Worm (Caenorhabditis elegans): ENCODE data around the gene K11D12.7.

Gene K11D12.7

DNA sequence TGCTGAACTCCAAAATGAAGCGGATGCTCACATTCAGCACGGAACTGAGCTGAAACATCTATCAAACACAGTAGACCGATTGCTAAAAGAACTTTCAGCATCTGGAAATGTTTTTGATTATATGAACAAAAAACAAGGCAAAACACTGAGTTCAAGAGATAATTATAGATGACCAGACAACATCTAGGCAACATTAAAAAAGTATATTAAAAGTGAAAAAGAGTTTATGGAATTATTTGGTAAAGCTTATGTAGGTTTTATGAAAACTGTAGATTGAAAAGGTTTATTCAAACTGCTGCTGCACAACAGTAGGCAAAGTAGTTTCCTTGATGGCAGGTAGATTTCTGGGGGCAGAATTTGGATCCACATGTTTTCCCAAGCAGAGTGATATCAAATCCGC is at the start of gene K11D12.7:
Gene K11D12.7, minus strand, starts transcription at position 101 of the 400 bp plus-strand sequence.
- no peak for TF ChIP-seq W03F9.2 (tag; optimal IDR thresholded peaks at IDR 0.05)
- no peak for TF ChIP-seq him-1 (tag; optimal IDR thresholded peaks at IDR 0.05)
- no peak for TF ChIP-seq dao-5 (tag; optimal IDR thresholded peaks at IDR 0.05)

DNA sequence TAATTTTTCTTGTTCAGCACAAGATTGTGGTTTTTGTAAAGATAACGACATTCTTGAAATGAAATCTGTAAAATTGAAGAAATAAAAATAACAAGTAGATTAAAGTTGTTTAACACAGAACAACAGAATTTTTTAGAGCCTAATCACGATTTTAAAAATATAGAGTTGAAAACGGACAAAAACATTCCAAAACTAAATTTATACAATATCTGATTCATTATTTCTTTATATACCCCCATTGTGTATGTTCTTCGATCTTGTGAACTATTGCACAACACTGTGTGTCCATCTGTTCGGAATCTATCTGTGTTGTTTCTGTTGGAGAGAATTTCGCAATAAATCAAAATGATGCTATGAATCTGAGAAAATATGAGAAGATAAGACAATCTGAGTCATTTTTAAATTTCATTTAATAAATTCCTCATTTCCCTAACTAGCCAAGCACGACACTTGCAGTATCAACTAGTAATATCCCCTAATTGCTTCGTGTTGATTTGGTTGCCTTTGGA is 48.7 kb upstream of the K11D12.7 start, which contains the start of gene Y58A7A.4:
Gene Y58A7A.4, minus strand, starts transcription at position 51 of the 509 bp plus-strand sequence.
- TF ChIP-seq W03F9.2 (tag; optimal IDR thresholded peaks at IDR 0.05) (no peak), him-1 (tag; optimal IDR thresholded peaks at IDR 0.05) (no peak), dao-5 (tag; optimal IDR thresholded peaks at IDR 0.05) (no peak)

DNA sequence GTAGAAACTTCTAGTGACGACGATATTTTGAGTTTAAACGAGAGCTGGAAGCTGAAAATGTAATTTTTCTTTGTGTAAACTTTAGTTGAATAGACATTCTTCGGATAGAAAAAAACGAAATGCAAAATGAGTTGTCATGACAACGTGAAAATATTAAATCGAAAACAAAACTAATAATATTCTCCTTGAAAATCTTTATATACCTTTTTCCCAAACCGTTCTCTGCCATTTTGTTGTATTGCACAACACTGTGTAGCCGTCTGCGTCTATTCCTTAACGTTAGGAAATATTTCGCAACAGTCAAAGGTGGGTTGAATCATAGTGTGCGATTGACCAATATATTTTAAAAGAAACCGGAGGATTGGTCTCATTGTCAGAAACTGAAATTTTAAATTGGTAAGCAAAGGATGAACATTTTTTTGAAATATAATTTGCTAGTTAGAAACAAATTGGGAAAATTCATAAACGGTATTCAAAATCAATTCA is 44.6 kb upstream of the K11D12.7 start, which contains the start of gene Y58A7A.3:
Gene Y58A7A.3, minus strand, starts transcription at position 51 of the 486 bp plus-strand sequence.
- TF ChIP-seq him-1 (tag; optimal IDR thresholded peaks at IDR 0.05) (no peak), dao-5 (tag; optimal IDR thresholded peaks at IDR 0.05) (no peak), W03F9.2 (tag; optimal IDR thresholded peaks at IDR 0.05) (peak; percentile 68)

DNA sequence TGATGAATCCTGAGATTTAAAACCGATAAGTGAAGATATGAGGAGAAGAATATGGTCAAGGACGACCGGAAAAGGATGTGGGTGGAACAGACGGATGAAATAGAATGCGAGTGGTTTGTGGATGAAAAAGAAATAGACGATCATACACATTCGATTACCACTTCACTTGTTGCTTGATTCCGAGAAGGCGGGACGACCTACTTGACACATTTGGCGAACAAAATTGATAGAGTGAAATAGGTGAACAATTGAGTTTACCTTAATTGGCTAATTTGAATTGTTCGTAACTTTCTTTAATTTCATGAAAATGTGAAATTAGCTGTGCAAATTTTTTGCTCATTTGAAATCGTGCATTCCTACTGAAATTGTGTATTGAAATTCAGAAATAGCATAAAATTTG is 35.8 kb upstream of the K11D12.7 start, which contains the start of gene Y58A7A.2:
Gene Y58A7A.2, minus strand, starts transcription at position 101 of the 400 bp plus-strand sequence.
- TF ChIP-seq him-1 (tag; optimal IDR thresholded peaks at IDR 0.05), result no peak
- no peak for TF ChIP-seq dao-5 (tag; optimal IDR thresholded peaks at IDR 0.05)
- TF ChIP-seq W03F9.2 (tag; optimal IDR thresholded peaks at IDR 0.05), result no peak

DNA sequence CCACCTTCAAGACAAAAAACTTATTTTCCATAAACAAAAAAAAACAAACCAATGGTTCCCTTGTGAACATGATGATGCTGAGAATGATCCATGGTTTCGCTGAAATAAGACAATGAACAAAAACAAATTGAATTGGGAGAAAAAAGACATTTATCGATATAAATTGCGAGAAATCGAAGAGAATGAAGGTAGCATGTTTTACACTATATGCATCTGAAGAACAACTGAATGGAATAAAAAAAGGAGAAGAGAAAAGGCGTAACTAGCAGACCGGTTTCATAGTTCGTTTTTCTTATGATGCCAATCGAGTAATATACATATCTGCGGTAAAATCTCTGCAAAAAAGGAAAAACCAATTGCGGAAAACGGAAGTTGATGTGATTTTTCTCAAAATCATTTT is 33.2 kb upstream of the K11D12.7 start, which contains the start of gene Y58A7A.1:
Gene Y58A7A.1, minus strand, starts transcription at position 101 of the 400 bp plus-strand sequence.
- TF ChIP-seq dao-5 (tag; optimal IDR thresholded peaks at IDR 0.05) (no peak), W03F9.2 (tag; optimal IDR thresholded peaks at IDR 0.05) (no peak), him-1 (tag; optimal IDR thresholded peaks at IDR 0.05) (no peak)

DNA sequence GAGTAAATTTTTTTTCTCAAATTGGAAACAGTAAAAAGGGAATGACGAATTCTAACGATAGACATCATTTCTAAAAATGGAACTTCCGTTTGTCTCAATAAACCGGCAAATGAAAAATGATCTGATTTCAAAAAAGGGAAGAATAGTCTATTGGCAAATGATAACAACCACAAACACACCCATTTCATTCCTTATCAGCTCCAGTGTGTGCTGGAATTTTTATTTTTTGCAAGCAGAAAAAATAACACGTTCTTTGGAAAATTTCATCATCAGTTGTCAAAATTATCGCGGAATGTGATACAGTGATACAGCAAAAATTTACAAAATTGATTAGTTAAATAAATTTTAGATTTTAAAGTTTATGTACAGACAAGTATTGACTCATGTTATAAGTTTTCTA is 31.1 kb upstream of the K11D12.7 start:
- no peak for TF ChIP-seq dao-5 (tag; optimal IDR thresholded peaks at IDR 0.05)
- no peak for TF ChIP-seq him-1 (tag; optimal IDR thresholded peaks at IDR 0.05)
- no peak for TF ChIP-seq W03F9.2 (tag; optimal IDR thresholded peaks at IDR 0.05)

DNA sequence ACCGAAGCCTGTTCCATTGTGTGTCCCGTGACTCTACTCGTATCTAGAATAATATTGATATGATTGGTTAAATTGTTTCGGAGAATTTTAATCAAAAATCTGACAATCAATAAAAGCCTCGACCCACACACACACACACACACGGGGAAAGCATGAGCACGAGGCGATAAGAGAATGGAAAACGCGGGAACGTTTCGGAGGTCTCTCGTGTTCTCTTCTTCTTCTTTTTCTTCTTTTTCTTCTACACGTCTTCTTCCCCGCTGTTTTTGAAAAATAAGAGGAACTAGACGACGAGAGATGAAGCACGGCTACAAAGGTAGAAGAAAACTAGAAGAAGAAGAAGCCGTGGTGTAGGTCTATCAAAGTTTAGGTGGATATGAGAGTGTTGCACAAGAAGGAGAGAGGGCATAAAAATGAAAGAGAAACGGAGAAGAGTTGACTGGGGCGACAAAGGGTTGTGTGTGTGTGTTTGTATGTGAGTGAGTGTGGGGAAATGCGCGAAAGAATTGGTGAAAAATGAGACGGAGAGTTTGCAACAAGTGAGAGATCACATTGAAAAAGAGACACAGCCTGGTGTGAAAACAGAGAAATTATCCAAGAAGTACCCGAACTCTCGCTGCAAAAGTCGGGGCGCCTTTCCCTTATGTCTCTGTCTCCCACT is 28.6 kb upstream of the K11D12.7 start, which contains the start of gene mlk-1:
Gene mlk-1, minus strand, starts transcription at position 51 of the 661 bp plus-strand sequence.
- TF ChIP-seq W03F9.2 (tag; optimal IDR thresholded peaks at IDR 0.05) (no peak), him-1 (tag; optimal IDR thresholded peaks at IDR 0.05) (peak; percentile 37), dao-5 (tag; optimal IDR thresholded peaks at IDR 0.05) (no peak)

DNA sequence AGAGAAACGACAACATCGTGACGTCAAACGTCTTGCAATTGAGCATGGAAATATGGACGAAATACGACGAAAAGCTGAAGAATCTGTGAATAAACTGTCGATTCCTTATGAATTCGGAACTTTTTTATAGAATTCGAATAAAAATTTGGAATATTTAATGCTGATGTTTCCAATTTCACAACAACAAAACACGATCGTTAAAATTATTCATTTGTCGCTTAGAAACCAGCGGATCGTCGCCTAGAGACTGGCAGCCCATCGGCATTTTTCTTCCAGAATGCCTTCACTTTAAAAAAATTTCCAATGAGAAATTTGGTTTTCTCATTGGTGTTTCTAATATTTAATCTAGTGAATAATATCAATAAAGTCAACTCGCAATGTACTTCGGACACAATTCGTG is 17.1 kb upstream of the K11D12.7 start, which contains the start of gene cwp-4:
Gene cwp-4, plus strand, starts transcription at position 301 of the 400 bp plus-strand sequence.
- TF ChIP-seq W03F9.2 (tag; optimal IDR thresholded peaks at IDR 0.05), result no peak
- no peak for TF ChIP-seq dao-5 (tag; optimal IDR thresholded peaks at IDR 0.05)
- no peak for TF ChIP-seq him-1 (tag; optimal IDR thresholded peaks at IDR 0.05)

DNA sequence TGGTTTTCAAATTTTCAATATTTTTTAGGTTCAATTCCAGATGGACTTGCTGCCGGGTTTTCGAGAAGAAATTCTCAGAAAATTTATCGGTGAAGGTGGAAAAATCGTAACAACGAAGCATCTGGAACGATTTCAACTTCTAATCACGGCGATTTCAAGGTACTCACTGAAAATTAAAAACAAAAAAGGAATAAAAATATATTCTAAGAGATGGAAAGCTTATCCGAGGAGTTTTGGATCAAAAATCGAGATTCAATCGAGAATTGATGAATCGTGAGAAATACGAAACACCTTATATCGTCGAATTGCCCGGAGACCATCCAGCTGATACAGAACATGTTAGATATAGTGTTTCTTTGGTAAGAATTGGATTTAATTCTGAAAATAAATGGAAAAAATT is 16.0 kb upstream of the K11D12.7 start, which contains the start of gene K11D12.12:
Gene K11D12.12, plus strand, starts transcription at position 29 of the 400 bp plus-strand sequence.
- TF ChIP-seq dao-5 (tag; optimal IDR thresholded peaks at IDR 0.05) (no peak), him-1 (tag; optimal IDR thresholded peaks at IDR 0.05) (no peak), W03F9.2 (tag; optimal IDR thresholded peaks at IDR 0.05) (no peak)

DNA sequence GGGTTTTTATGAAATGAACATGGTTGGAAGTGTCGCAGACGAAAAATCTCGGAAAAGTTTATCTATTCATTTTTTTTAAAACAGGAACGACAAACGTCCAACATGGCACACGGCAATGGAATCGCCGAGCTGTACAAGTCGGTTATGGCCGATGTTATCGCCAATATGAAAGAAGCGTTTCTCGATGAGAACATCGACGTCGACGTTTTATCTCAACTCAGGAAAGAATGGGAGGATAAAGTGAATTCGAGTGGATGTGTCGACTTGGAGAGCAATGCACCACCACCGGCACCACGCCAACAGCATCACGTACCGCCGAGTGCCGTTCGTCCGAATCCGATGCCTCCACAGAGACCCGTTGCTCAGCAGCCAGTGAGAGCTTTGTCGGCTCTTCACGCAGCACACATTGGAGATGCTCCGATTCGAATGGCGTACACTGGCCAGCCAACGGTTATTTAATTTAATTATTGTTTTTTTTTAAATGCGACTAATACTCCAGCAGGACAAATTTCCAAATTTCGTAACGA is 13.9 kb upstream of the K11D12.7 start:
- TF ChIP-seq dao-5 (tag; optimal IDR thresholded peaks at IDR 0.05) (no peak), W03F9.2 (tag; optimal IDR thresholded peaks at IDR 0.05) (no peak), him-1 (tag; optimal IDR thresholded peaks at IDR 0.05) (no peak)

DNA sequence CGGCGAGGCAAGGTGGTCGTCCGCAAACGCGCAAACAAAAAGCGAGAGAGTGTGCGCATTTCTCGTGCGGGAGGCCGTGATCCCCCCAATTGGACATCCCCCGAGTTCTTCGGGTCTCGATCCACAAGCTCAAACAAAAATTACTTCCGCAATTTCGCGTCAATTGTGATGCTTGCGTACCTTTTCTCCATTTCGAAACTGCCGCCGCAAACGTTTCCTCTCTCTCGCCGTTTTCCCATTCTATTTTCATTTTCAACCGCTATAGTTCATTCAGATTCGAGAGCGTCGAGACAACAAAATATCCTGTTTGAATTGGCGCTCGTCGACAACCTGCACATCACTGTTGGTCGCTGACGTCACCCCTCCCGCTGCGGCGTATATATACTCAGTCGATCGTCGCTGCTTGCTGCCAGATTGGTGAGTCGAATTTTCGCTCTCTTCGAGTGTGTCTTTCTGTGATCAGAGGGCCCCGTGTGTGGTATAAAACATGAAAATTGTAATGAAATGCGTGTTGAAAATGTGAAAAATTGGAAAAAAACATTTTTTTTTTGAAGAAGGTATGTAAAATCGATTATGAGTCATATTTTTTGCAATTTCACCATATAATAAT is 13.2 kb upstream of the K11D12.7 start, which contains the start of the genes pqn-51 and K11D12.14:
Gene pqn-51, plus strand, starts transcription at position 275 of the 610 bp plus-strand sequence.
Gene K11D12.14, plus strand, starts transcription at position 304 of the 610 bp plus-strand sequence.
- TF ChIP-seq W03F9.2 (tag; optimal IDR thresholded peaks at IDR 0.05), result peak; percentile 0
- TF ChIP-seq dao-5 (tag; optimal IDR thresholded peaks at IDR 0.05), result no peak
- peak; percentile 80 for TF ChIP-seq him-1 (tag; optimal IDR thresholded peaks at IDR 0.05)

DNA sequence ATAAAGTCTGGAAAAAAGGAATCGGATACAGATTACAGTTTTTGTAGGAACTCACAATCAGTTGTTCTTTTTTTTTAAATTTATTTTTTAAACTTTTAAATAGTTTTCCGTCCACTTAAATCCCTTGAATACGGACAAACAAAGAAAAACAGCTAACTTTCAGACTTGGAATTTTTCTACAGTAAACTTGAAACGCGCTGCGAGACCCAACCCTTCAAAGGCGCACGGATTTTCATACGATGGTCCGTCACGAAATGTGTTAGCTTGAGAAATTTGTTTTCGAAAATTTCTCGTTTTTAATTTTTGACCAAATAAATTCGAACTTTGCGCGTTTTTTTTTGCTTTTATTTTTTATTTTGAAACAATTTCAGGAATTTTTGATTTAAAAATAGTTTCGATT is 10.3 kb upstream of the K11D12.7 start:
- TF ChIP-seq dao-5 (tag; optimal IDR thresholded peaks at IDR 0.05), result no peak
- TF ChIP-seq W03F9.2 (tag; optimal IDR thresholded peaks at IDR 0.05), result no peak
- TF ChIP-seq him-1 (tag; optimal IDR thresholded peaks at IDR 0.05), result no peak

DNA sequence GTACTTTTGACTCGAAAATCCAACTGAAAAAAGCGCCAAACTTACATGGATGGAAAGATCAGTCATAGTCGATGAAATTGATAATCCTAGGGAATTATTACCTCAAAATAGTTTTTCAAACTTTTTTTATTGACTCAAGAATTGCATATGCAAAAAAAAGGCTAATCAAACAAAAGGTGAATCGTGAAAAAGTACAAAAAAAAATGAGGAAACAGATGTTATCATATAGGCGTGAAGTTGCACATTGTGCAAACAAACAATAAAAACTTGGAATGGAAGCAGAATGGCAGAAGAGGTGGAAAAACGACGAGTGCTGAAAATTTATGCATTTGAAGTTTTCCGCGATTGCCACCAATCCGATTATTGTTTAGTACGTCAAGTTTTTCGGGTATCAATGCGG is 9.8 kb upstream of the K11D12.7 start, which contains the start of gene exc-14:
Gene exc-14, minus strand, starts transcription at position 101 of the 400 bp plus-strand sequence.
- TF ChIP-seq him-1 (tag; optimal IDR thresholded peaks at IDR 0.05) (no peak), dao-5 (tag; optimal IDR thresholded peaks at IDR 0.05) (no peak), W03F9.2 (tag; optimal IDR thresholded peaks at IDR 0.05) (no peak)
